Worm (Caenorhabditis elegans) whole organism, L4/young adult: ENCODE data around the gene C18C4.7.

Experiments used
- W03F9.2 ChIP-seq: fragments of 150-350 bp; optimal IDR thresholded peaks from 2 replicates; lab custom pipeline; 2014; ENCODE audit warnings: missing biosample characterization, missing genetic modification characterization
- dao-5 ChIP-seq: sonication (generic microtip); optimal IDR thresholded peaks from 2 replicates; lab custom pipeline; 2016; ENCODE audit warnings: missing genotype, missing genetic modification characterization, moderate library complexity, missing compliant biosample characterization
- him-1 ChIP-seq: sonication (generic microtip); optimal IDR thresholded peaks from 2 replicates; lab custom pipeline; 2016; ENCODE audit warnings: missing genotype, missing genetic modification reagents, missing genetic modification characterization, missing compliant biosample characterization

DNA sequence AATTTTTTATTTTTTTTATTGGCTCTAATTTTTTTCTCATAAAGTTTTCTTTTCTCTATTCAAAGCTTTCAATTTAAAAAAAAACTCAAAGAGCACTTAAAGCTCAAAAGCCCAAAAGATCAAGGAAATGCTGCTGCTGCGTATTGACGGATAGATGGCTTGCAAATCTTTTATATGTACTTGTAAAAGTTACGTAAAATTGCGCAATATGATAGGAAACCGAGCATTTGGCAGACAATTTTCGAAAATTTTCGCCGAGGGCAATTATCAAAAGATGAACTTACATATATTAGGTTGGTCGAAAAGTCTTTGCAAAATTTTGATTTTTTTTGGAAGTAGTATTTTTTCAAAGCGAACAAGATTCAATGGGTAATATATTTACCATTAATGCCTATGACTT is 18.5 kb downstream of the C18C4.7 start:
- no peak for TF ChIP-seq him-1 (tag; lab: Kevin White, UChicago)
- no peak for TF ChIP-seq dao-5
- no peak for TF ChIP-seq W03F9.2 (tag; lab: Kevin White, UChicago)
